Worm (Caenorhabditis elegans) whole organism, midembryonic: ENCODE data around the gene str-25.

Experiments used
- T22C8.4 ChIP-seq: fragments of 200-800 bp; sonication (Bioruptor generic); IDR thresholded peaks from 2 replicates; pipeline ENCODE4 v1.3.6; 2022; ENCODE audit warnings: missing genetic modification characterization, missing compliant biosample characterization
- cog-1 ChIP-seq: sonication (generic microtip); optimal IDR thresholded peaks from 2 replicates; lab custom pipeline; 2016; ENCODE audit warnings: missing genetic modification characterization, missing compliant biosample characterization
- flt-1 ChIP-seq: fragments of 200-800 bp; sonication (Bioruptor generic); IDR thresholded peaks from 2 replicates; pipeline ENCODE4 v1.3.6; 2022; ENCODE audit warnings: missing genetic modification characterization, missing compliant biosample characterization
- klf-2 ChIP-seq: fragments of 200-800 bp; sonication (Bioruptor generic); conservative IDR thresholded peaks from 2 replicates; pipeline ENCODE4 v1.3.6; 2022; ENCODE audit warnings: missing genetic modification reagents, missing genetic modification characterization, missing compliant biosample characterization
- med-1 ChIP-seq: sonication (generic microtip); optimal IDR thresholded peaks from 2 replicates; lab custom pipeline; 2017; ENCODE audit warnings: missing genetic modification characterization, mild to moderate bottlenecking, missing compliant biosample characterization, antibody characterized with exemption, missing genetic modification reagents; ENCODE audit not compliant: insufficient read depth
- tab-1 ChIP-seq: fragments of 200-800 bp; sonication (Bioruptor generic); IDR thresholded peaks from 2 replicates; pipeline ENCODE4 v1.3.6; 2022; ENCODE audit warnings: missing genetic modification characterization, missing compliant biosample characterization
- ztf-23 ChIP-seq: fragments of 200-800 bp; sonication (Bioruptor generic); IDR thresholded peaks from 2 replicates; pipeline ENCODE4 v1.3.6; 2022; ENCODE audit warnings: missing genetic modification reagents, missing genetic modification characterization, missing compliant biosample characterization
- ztf-29 ChIP-seq: fragments of 200-800 bp; sonication (Bioruptor generic); IDR thresholded peaks from 2 replicates; pipeline ENCODE4 v1.3.6; 2022; ENCODE audit warnings: missing genetic modification reagents, missing genetic modification characterization, missing compliant biosample characterization

DNA sequence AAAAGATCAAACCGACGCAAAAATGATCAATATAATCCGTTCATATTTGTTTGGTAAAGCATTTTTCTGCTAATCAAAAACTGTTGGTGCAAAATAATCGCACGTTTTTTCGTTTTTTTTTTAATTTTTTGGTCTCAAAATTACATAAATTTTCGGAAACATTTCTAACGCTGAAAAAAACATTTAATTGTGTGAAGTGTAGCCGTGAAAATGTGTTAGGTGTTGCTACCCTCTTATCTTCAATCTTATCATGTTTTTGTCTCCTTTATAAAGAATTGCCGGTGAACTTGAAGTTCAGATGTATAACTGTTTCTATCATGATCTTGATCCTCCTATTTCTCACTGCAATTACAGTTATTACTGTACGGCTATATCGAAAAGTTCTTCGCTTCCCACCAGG is 46.5 kb upstream of the str-25 start, which contains the start of gene cyp-35D1:
- TF ChIP-seq tab-1 (GFP tag; lab: Robert Waterston, UW) (no peak), ztf-23 (GFP tag; lab: Robert Waterston, UW) (no peak), cog-1 (tag; lab: Kevin White, UChicago) (no peak), med-1 (GFP tag; lab: Kevin White, UChicago) (no peak), ztf-29 (GFP tag; lab: Robert Waterston, UW) (no peak), T22C8.4 (GFP tag; lab: Robert Waterston, UW) (no peak), klf-2 (GFP tag; lab: Robert Waterston, UW) (no peak), flt-1 (GFP tag; lab: Robert Waterston, UW) (no peak)
